Worm (Caenorhabditis elegans) whole organism, late embryonic: Measurements from ENCODE around the gene Y116F11B.6.

Experiments
- C08G9.2 ChIP-seq: sonication (generic microtip); optimal IDR thresholded peaks from 2 replicates; lab custom pipeline; 2016; ENCODE audit warnings: mild to moderate bottlenecking, missing genetic modification characterization, moderate library complexity, missing compliant biosample characterization
- C38D4.7 ChIP-seq: fragments of 200-800 bp; sonication (Bioruptor generic); optimal IDR thresholded peaks from 2 replicates; lab custom pipeline; 2018; ENCODE audit warnings: mild to moderate bottlenecking, missing genetic modification characterization, moderate library complexity, missing compliant biosample characterization
- K02D7.2 ChIP-seq: sonication (generic microtip); optimal IDR thresholded peaks from 2 replicates; lab custom pipeline; 2017; ENCODE audit warnings: mild to moderate bottlenecking, missing genetic modification characterization, missing compliant biosample characterization
- Y22D7AL.16 ChIP-seq: sonication (generic microtip); optimal IDR thresholded peaks from 2 replicates; lab custom pipeline; 2016; ENCODE audit warnings: missing genetic modification characterization, missing compliant biosample characterization
- ahr-1 ChIP-seq: sonication (generic microtip); optimal IDR thresholded peaks from 2 replicates; lab custom pipeline; 2016; ENCODE audit warnings: missing genetic modification characterization, missing compliant biosample characterization
- ama-1 ChIP-seq: fragments of 150-350 bp; optimal IDR thresholded peaks from 2 replicates; lab custom pipeline; 2014
- ceh-18 ChIP-seq: sonication (generic microtip); optimal IDR thresholded peaks from 2 replicates; lab custom pipeline; 2016; ENCODE audit warnings: missing genetic modification characterization, missing compliant biosample characterization
- ceh-24 ChIP-seq: sonication (generic microtip); optimal IDR thresholded peaks from 2 replicates; lab custom pipeline; 2016; ENCODE audit warnings: mild to moderate bottlenecking, missing genetic modification characterization, missing compliant biosample characterization
- ceh-30 ChIP-seq: fragments of 150-350 bp; optimal IDR thresholded peaks from 2 replicates; lab custom pipeline; 2014; ENCODE audit warnings: missing biosample characterization, missing genetic modification characterization
- ceh-45 ChIP-seq: fragments of 200-800 bp; sonication (Bioruptor generic); IDR thresholded peaks from 2 replicates; pipeline ENCODE4 v1.3.6; 2022; ENCODE audit warnings: missing genetic modification reagents, missing genetic modification characterization, missing compliant biosample characterization
- ceh-48 ChIP-seq: sonication (generic microtip); optimal IDR thresholded peaks from 2 replicates; lab custom pipeline; 2016; ENCODE audit warnings: missing genetic modification characterization, inconsistent platforms, missing compliant biosample characterization
- ceh-6 ChIP-seq: fragments of 200-800 bp; sonication (Bioruptor generic); optimal IDR thresholded peaks from 2 replicates; lab custom pipeline; 2018; ENCODE audit warnings: mild to moderate bottlenecking, missing genetic modification characterization, missing compliant biosample characterization
- ceh-9 ChIP-seq: sonication (generic microtip); optimal IDR thresholded peaks from 2 replicates; lab custom pipeline; 2016; ENCODE audit warnings: mild to moderate bottlenecking, missing genetic modification characterization, inconsistent platforms, missing compliant biosample characterization
- che-1 ChIP-seq: sonication (generic microtip); optimal IDR thresholded peaks from 2 replicates; lab custom pipeline; 2016; ENCODE audit warnings: mild to moderate bottlenecking, missing genetic modification characterization, missing compliant biosample characterization
- dmd-4 ChIP-seq: sonication (generic microtip); optimal IDR thresholded peaks from 2 replicates; lab custom pipeline; 2016; ENCODE audit warnings: borderline replicate concordance, missing genetic modification characterization, missing compliant biosample characterization
- dve-1 ChIP-seq: sonication (generic microtip); optimal IDR thresholded peaks from 2 replicates; lab custom pipeline; 2017; ENCODE audit warnings: antibody characterized with exemption, mild to moderate bottlenecking, missing genetic modification characterization, missing compliant biosample characterization
- eyg-1 ChIP-seq: sonication (generic microtip); optimal IDR thresholded peaks from 2 replicates; lab custom pipeline; 2016; ENCODE audit warnings: missing genotype, missing genetic modification characterization, missing compliant biosample characterization
- fkh-6 ChIP-seq: sonication (generic microtip); optimal IDR thresholded peaks from 2 replicates; lab custom pipeline; 2016; ENCODE audit warnings: missing genetic modification characterization, missing compliant biosample characterization
- gmeb-2 ChIP-seq: sonication (generic microtip); optimal IDR thresholded peaks from 2 replicates; lab custom pipeline; 2016; ENCODE audit warnings: missing genetic modification characterization, inconsistent platforms, missing compliant biosample characterization
- madf-2 ChIP-seq: sonication (generic microtip); optimal IDR thresholded peaks from 2 replicates; lab custom pipeline; 2017; ENCODE audit warnings: missing genetic modification characterization, missing compliant biosample characterization
- mec-3 ChIP-seq: sonication (generic microtip); optimal IDR thresholded peaks from 2 replicates; lab custom pipeline; 2016; ENCODE audit warnings: borderline replicate concordance, missing genetic modification characterization, missing compliant biosample characterization
- pag-3 ChIP-seq: sonication (generic microtip); optimal IDR thresholded peaks from 2 replicates; lab custom pipeline; 2016; ENCODE audit warnings: missing compliant biosample characterization, missing genetic modification characterization, borderline replicate concordance
- pat-9 ChIP-seq: fragments of 200-800 bp; sonication (Bioruptor generic); optimal IDR thresholded peaks from 2 replicates; lab custom pipeline; 2018; ENCODE audit warnings: mild to moderate bottlenecking, missing genetic modification characterization, moderate library complexity, missing compliant biosample characterization
- pha-4 ChIP-seq: fragments of 150-350 bp; optimal IDR thresholded peaks from 2 replicates; lab custom pipeline; 2018; ENCODE audit warnings: missing biosample characterization, missing genetic modification reagents, missing genetic modification characterization
- pqm-1 ChIP-seq: sonication (generic microtip); optimal IDR thresholded peaks from 2 replicates; lab custom pipeline; 2016; ENCODE audit warnings: missing genetic modification characterization, missing compliant biosample characterization
- ref-2 ChIP-seq: sonication (generic microtip); optimal IDR thresholded peaks from 2 replicates; lab custom pipeline; 2016; ENCODE audit warnings: missing genetic modification characterization, missing compliant biosample characterization
- sdc-2 ChIP-seq: sonication (generic microtip); optimal IDR thresholded peaks from 2 replicates; lab custom pipeline; 2016; ENCODE audit warnings: missing genotype, missing genetic modification characterization, missing compliant biosample characterization
- tbx-2 ChIP-seq: sonication (generic microtip); optimal IDR thresholded peaks from 2 replicates; lab custom pipeline; 2016; ENCODE audit warnings: missing genetic modification characterization, missing compliant biosample characterization
- ttx-3 ChIP-seq: sonication (generic microtip); optimal IDR thresholded peaks from 2 replicates; lab custom pipeline; 2016; ENCODE audit warnings: missing genetic modification reagents, missing genetic modification characterization, missing compliant biosample characterization
- unc-3 ChIP-seq, 2 experiments: fragments of 200-800 bp in 1 of 2; sonication (Bioruptor generic) in 1 of 2; sonication (generic microtip) in 1 of 2; conservative IDR thresholded peaks in 1 of 2; optimal IDR thresholded peaks in 1 of 2; 2 replicates each; pipeline versions ENCODE4 v1.3.6 to Lab custom; 2016 to 2022; ENCODE audit warnings: missing compliant biosample characterization in 2 of 2, missing genetic modification characterization in 2 of 2, missing genetic modification reagents in 1 of 2
- unc-86 ChIP-seq: sonication (generic microtip); optimal IDR thresholded peaks from 2 replicates; lab custom pipeline; 2016; ENCODE audit warnings: missing genetic modification characterization, missing compliant biosample characterization
- zip-5 ChIP-seq: sonication (generic microtip); optimal IDR thresholded peaks from 2 replicates; lab custom pipeline; 2016; ENCODE audit warnings: missing genetic modification characterization, missing compliant biosample characterization

The Y116F11B.6 gene

ce11 chrV:19836142-19836541 is 9.6 kb downstream of the Y116F11B.6 start, which contains the start of gene srw-38:
Gene srw-38, plus strand, starts transcription at chrV:19836442.
- no peak for TF ChIP-seq fkh-6 (tag; lab: Kevin White, UChicago)
- TF ChIP-seq ceh-9 (tag; lab: Kevin White, UChicago): no peak
- TF ChIP-seq tbx-2 (tag; lab: Kevin White, UChicago): no peak
- no peak for TF ChIP-seq mec-3 (tag; lab: Kevin White, UChicago)
- TF ChIP-seq K02D7.2 (tag; lab: Kevin White, UChicago): no peak
- TF ChIP-seq unc-86 (tag; lab: Kevin White, UChicago): no peak
- no peak for TF ChIP-seq ceh-24 (tag; lab: Kevin White, UChicago)
- TF ChIP-seq che-1 (tag; lab: Kevin White, UChicago): no peak

DNA sequence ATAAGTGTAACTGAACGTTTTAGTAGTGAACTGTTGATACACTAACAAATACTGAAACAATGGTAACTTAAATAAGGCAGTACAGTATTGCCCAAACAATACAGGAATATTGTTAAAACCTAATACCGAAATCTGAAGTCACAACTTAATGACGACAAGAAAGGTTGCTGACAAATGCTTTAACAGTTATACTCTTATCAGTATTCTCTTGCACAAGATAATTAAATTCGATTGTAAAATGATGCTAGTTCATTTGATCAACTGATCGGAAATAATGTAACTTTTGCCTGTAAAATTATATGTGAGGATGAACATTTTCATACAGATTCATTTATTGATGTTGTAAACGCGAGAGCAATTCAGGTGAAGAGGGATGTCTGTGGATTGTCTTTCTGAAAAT is 14.2 kb downstream of the Y116F11B.6 start:
- TF ChIP-seq pqm-1 (tag; lab: Kevin White, UChicago) (no peak), dve-1 (tag; lab: Kevin White, UChicago) (no peak), madf-2 (tag; lab: Kevin White, UChicago) (no peak)

- no peak for TF ChIP-seq ceh-9 (tag; lab: Kevin White, UChicago)
- no peak for TF ChIP-seq ceh-6 (GFP tag; lab: Kevin White, UChicago)
Measured at ce11 chrV:19830815-19831214, 15.0 kb downstream of the Y116F11B.6 start, which contains the start of gene pcp-4. Gene pcp-4, minus strand, starts transcription at chrV:19831011.

DNA sequence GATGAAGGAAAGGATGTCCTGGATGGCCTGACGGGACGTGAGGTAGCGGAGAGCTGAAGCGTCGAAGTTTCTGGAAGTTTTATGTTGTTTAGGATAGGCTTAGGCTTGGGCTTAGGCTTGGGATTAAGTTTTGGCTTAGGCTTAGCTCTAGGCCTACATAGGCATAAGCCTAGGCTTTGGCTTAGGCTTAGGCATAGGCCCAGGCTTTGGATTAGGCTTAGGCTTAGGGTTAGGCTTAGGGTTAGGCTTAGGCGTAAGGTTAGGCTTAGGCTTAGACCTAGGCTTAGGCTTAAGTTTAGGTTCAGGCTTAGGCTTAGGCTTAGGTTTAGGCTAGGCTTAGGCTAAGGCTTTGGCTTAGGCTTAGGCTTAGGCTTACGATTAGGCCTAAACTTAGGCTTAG is 16.6 kb downstream of the Y116F11B.6 start:
- no peak for TF ChIP-seq zip-5 (tag; lab: Kevin White, UChicago)
- no peak for TF ChIP-seq che-1 (tag; lab: Kevin White, UChicago)
- TF ChIP-seq Y22D7AL.16 (tag; lab: Kevin White, UChicago): no peak
- TF ChIP-seq pag-3 (tag; lab: Kevin White, UChicago): peak; percentile 42
- peak; percentile 71 for TF ChIP-seq dve-1 (tag; lab: Kevin White, UChicago)
- TF ChIP-seq, all 69 proteins: peak for 2

DNA sequence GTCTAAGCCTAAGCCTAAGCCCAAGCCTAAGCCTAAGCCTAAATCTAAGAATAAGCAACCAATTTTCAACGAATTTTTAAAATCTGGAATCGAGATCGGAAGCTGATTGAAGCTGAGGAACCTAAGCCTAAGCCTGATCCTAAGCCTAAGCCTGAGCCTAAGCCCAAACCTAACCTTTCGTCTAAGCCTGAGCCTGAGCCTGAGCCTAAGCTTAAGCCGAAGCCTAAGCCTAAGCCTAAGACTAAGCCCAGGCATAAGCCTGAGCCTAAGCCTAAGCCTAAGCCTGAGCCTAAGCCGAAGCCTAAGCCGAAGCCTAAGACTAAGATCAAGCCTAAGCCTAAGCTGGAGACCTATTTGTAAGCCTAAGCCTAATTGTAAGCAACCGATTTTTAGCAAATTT is 18.3 kb downstream of the Y116F11B.6 start:
- TF ChIP-seq sdc-2 (tag; lab: Kevin White, UChicago): no peak
- TF ChIP-seq ceh-48 (tag; lab: Kevin White, UChicago): no peak
- peak; percentile 57 for TF ChIP-seq dve-1 (tag; lab: Kevin White, UChicago)

DNA sequence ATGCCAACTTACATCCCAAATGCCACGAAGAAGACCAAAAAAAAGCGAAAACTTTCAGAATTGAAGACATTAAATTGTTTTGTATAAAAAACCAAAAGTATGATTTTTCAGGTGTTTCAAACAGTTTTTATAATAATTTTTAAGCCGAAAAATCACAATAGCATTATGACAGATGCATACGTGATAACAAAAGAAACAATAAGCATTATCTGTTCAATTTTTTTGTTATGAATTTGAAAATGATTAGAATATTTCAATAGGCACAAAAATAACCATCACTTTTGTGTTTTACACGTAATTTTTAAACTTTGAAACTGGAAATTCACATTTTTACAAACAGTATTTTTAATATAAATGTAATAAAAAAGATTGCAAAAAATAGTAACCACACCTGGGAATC is 23.7 kb downstream of the Y116F11B.6 start, which contains the start of gene Y116F11B.17:
Y116F11B.17 (minus strand) TSS at position 101 of the 400 bp plus-strand sequence.
- TF ChIP-seq ceh-9 (tag; lab: Kevin White, UChicago) (no peak), ama-1 (lab: Kevin White, UChicago) (no peak)
- TF ChIP-seq, all 69 proteins: peak for 0

ce11 chrV:19820178-19820577 is 25.6 kb downstream of the Y116F11B.6 start:
- no peak for TF ChIP-seq eyg-1 (tag; lab: Kevin White, UChicago)
- peak; percentile 91 for TF ChIP-seq dve-1 (tag; lab: Kevin White, UChicago)
- TF ChIP-seq unc-86 (tag; lab: Kevin White, UChicago): no peak
- TF ChIP-seq C08G9.2 (tag; lab: Kevin White, UChicago): no peak

- TF ChIP-seq gmeb-2 (tag; lab: Kevin White, UChicago): no peak
- TF ChIP-seq sdc-2 (tag; lab: Kevin White, UChicago): no peak
- no peak for TF ChIP-seq dmd-4 (tag; lab: Kevin White, UChicago)
- no peak for TF ChIP-seq pha-4
- TF ChIP-seq fkh-6 (tag; lab: Kevin White, UChicago): no peak
- no peak for TF ChIP-seq ceh-24 (tag; lab: Kevin White, UChicago)
- TF ChIP-seq C38D4.7: no peak
- no peak for TF ChIP-seq ceh-18 (tag; lab: Kevin White, UChicago)
- TF ChIP-seq mec-3 (tag; lab: Kevin White, UChicago): no peak
- no peak for TF ChIP-seq unc-3 (GFP tag; conservative IDR thresholded peaks at IDR 0.05; lab: Robert Waterston, UW)
- TF ChIP-seq unc-3 (tag; optimal IDR thresholded peaks at IDR 0.05; lab: Kevin White, UChicago): no peak
- no peak for TF ChIP-seq ttx-3 (tag; lab: Kevin White, UChicago)
- no peak for TF ChIP-seq ahr-1
- no peak for TF ChIP-seq ref-2 (tag; lab: Kevin White, UChicago)
- no peak for TF ChIP-seq ceh-30 (tag; lab: Kevin White, UChicago)
- no peak for TF ChIP-seq ceh-9 (tag; lab: Kevin White, UChicago)
- no peak for TF ChIP-seq ceh-45 (GFP tag; lab: Robert Waterston, UW)
- no peak for TF ChIP-seq pat-9 (tag; lab: Kevin White, UChicago)
- no peak for TF ChIP-seq unc-86 (tag; lab: Kevin White, UChicago)
Measured at ce11 chrV:19814833-19815232, 30.9 kb downstream of the Y116F11B.6 start, which contains the start of gene daf-28. Gene daf-28, plus strand, starts transcription at chrV:19815133.
